In genomic region chr3R:8171489-8172161, dm6 we compare ENCODE assay signal across 1 fruit fly cellular context.
A peak's percentile ranks its signal among the peaks of the same experiment; 100 is the strongest.
TF ChIP-seq lines count a peak whose summit lies in the region.

No protein-coding gene starts in this region.

TF ChIP-seq in whole organism, embryonic, 481 proteins besides CTCF, POLR2A, EP300 and RAD21 (continued from another document and continues in another):
- TF ChIP-seq luna (GFP tag; optimal IDR thresholded peaks at IDR 0.05; lab: Kevin White, UChicago): no peak
- no peak for TF ChIP-seq dan (GFP tag; IDR thresholded peaks at IDR 0.05; lab: Robert Waterston, UW)
- TF ChIP-seq Adf1 (GFP tag; IDR thresholded peaks at IDR 0.05; lab: Robert Waterston, UW): no peak
- TF ChIP-seq sisA (GFP tag; IDR thresholded peaks at IDR 0.05; lab: Robert Waterston, UW): peak; percentile 42; the same call in 1 of the 2 replicates
- no peak for TF ChIP-seq Dip2 (GFP tag; IDR thresholded peaks at IDR 0.05; lab: Robert Waterston, UW)
- no peak for TF ChIP-seq CG2129 (GFP tag; IDR thresholded peaks at IDR 0.05; lab: Robert Waterston, UW; ENCODE audit: partially characterized antibody)
- TF ChIP-seq CG34224 (GFP tag; IDR thresholded peaks at IDR 0.05; lab: Robert Waterston, UW; ENCODE audit: partially characterized antibody): no peak
- TF ChIP-seq NfI (GFP tag; optimal IDR thresholded peaks at IDR 0.05; lab: Kevin White, UChicago): no peak
- peak; percentile 79 for TF ChIP-seq Ets65A (GFP tag; lab: Kevin White, UChicago)
- peak; percentile 27; the same call in 1 of the 3 replicates for TF ChIP-seq so (GFP tag; IDR thresholded peaks at IDR 0.05; lab: Robert Waterston, UW)
- no peak for TF ChIP-seq Hr78 (GFP tag; optimal IDR thresholded peaks at IDR 0.05; lab: Kevin White, UChicago)
- TF ChIP-seq CG4424 (GFP tag; optimal IDR thresholded peaks at IDR 0.05; lab: Kevin White, UChicago): peak; percentile 42
- no peak for TF ChIP-seq Sry-β (GFP tag; optimal IDR thresholded peaks at IDR 0.05; lab: Kevin White, UChicago)
- TF ChIP-seq eve (GFP tag; optimal IDR thresholded peaks at IDR 0.05; lab: Kevin White, UChicago): no peak
- TF ChIP-seq CG10431 (GFP tag; optimal IDR thresholded peaks at IDR 0.05; lab: Kevin White, UChicago): no peak
- TF ChIP-seq CG7271 (tag; optimal IDR thresholded peaks at IDR 0.05; lab: Kevin White, UChicago): no peak
- no peak for TF ChIP-seq her (GFP tag; optimal IDR thresholded peaks at IDR 0.05; lab: Kevin White, UChicago)
- no peak for TF ChIP-seq CG12104 (GFP tag; optimal IDR thresholded peaks at IDR 0.05; lab: Kevin White, UChicago)
- no peak for TF ChIP-seq mld (GFP tag; IDR thresholded peaks at IDR 0.05; lab: Robert Waterston, UW; ENCODE audit: partially characterized antibody)
- no peak for TF ChIP-seq amos (GFP tag; IDR thresholded peaks at IDR 0.05; lab: Robert Waterston, UW; ENCODE audit: partially characterized antibody)
- TF ChIP-seq Rfx (GFP tag; IDR thresholded peaks at IDR 0.05; lab: Robert Waterston, UW): no peak
- TF ChIP-seq Max (GFP tag; optimal IDR thresholded peaks at IDR 0.05; lab: Kevin White, UChicago): no peak
- 0 out of 2 replicates have a peak, but pooled peaks have one; percentile 13 for TF ChIP-seq sens-2 (GFP tag; IDR thresholded peaks at IDR 0.05; lab: Robert Waterston, UW)
- no peak for TF ChIP-seq toy (GFP tag; IDR thresholded peaks at IDR 0.05; lab: Robert Waterston, UW)
- TF ChIP-seq Xbp1 (GFP tag; optimal IDR thresholded peaks at IDR 0.05; lab: Kevin White, UChicago): peak; percentile 46
- TF ChIP-seq CG34376 (GFP tag; optimal IDR thresholded peaks at IDR 0.05; lab: Kevin White, UChicago): no peak
- TF ChIP-seq fd96Cb (tag; optimal IDR thresholded peaks at IDR 0.05; lab: Kevin White, UChicago): peak; percentile 57
- TF ChIP-seq Hr3 (GFP tag; optimal IDR thresholded peaks at IDR 0.05; lab: Kevin White, UChicago): peak; percentile 17
- TF ChIP-seq CG32532 (GFP tag; IDR thresholded peaks at IDR 0.05; lab: Robert Waterston, UW): no peak
- no peak for TF ChIP-seq chinmo (GFP tag; IDR thresholded peaks at IDR 0.05; lab: Robert Waterston, UW; ENCODE audit: partially characterized antibody)
- no peak for TF ChIP-seq sna (GFP tag; IDR thresholded peaks at IDR 0.05; lab: Robert Waterston, UW; ENCODE audit: partially characterized antibody)
- no peak for TF ChIP-seq fd3F (GFP tag; optimal IDR thresholded peaks at IDR 0.05; lab: Kevin White, UChicago)
- peak; percentile 69 for TF ChIP-seq dmrt99B (tag; optimal IDR thresholded peaks at IDR 0.05; lab: Kevin White, UChicago)
- no peak for TF ChIP-seq trem (tag; optimal IDR thresholded peaks at IDR 0.05; lab: Kevin White, UChicago)
- peak; percentile 8 for TF ChIP-seq Mad (GFP tag; optimal IDR thresholded peaks at IDR 0.05; lab: Kevin White, UChicago)
- TF ChIP-seq GATAe (GFP tag; conservative IDR thresholded peaks at IDR 0.05; lab: Robert Waterston, UW): no peak
- peak; percentile 15 for TF ChIP-seq CG3163 (GFP tag; optimal IDR thresholded peaks at IDR 0.05; lab: Kevin White, UChicago)
- TF ChIP-seq lilli (GFP tag; optimal IDR thresholded peaks at IDR 0.05; lab: Kevin White, UChicago): peak; percentile 43
- TF ChIP-seq CG11093 (GFP tag; IDR thresholded peaks at IDR 0.05; lab: Robert Waterston, UW): no peak; the same call in 2 of the 3 replicates
- no peak for TF ChIP-seq CG15011 (GFP tag; optimal IDR thresholded peaks at IDR 0.05; lab: Kevin White, UChicago)
- TF ChIP-seq Optix (GFP tag; IDR thresholded peaks at IDR 0.05; lab: Robert Waterston, UW): no peak
- peak; percentile 49 for TF ChIP-seq CG12219 (GFP tag; optimal IDR thresholded peaks at IDR 0.05; lab: Kevin White, UChicago)
- TF ChIP-seq CG14965 (GFP tag; optimal IDR thresholded peaks at IDR 0.05; lab: Kevin White, UChicago; ENCODE audit: borderline replicate concordance): no peak
- no peak for TF ChIP-seq CG17568 (GFP tag; optimal IDR thresholded peaks at IDR 0.05; lab: Kevin White, UChicago)
- TF ChIP-seq CG31388 (GFP tag; optimal IDR thresholded peaks at IDR 0.05; lab: Kevin White, UChicago): no peak
- TF ChIP-seq ham (GFP tag; IDR thresholded peaks at IDR 0.05; lab: Robert Waterston, UW): no peak
- TF ChIP-seq CG10321 (GFP tag; IDR thresholded peaks at IDR 0.05; lab: Robert Waterston, UW): no peak
- no peak for TF ChIP-seq CG7372 (GFP tag; IDR thresholded peaks at IDR 0.05; lab: Robert Waterston, UW)
- TF ChIP-seq tup (GFP tag; optimal IDR thresholded peaks at IDR 0.05; lab: Kevin White, UChicago): no peak
- 0 out of 2 replicates have a peak, but pooled peaks have one; percentile 12 for TF ChIP-seq chm (GFP tag; IDR thresholded peaks at IDR 0.05; lab: Robert Waterston, UW)
- no peak for TF ChIP-seq lov (optimal IDR thresholded peaks at IDR 0.05; lab: Kevin White, UChicago)
- TF ChIP-seq lov (GFP tag; IDR thresholded peaks at IDR 0.05; lab: Robert Waterston, UW): no peak
- peak; percentile 47 for TF ChIP-seq tin (GFP tag; optimal IDR thresholded peaks at IDR 0.05; lab: Kevin White, UChicago)
- TF ChIP-seq CG6765 (GFP tag; optimal IDR thresholded peaks at IDR 0.05; lab: Kevin White, UChicago): no peak
- no peak for TF ChIP-seq CG10274 (GFP tag; optimal IDR thresholded peaks at IDR 0.05; lab: Kevin White, UChicago)
- no peak for TF ChIP-seq B-H2 (GFP tag; optimal IDR thresholded peaks at IDR 0.05; lab: Kevin White, UChicago)
- no peak for TF ChIP-seq CG9437 (GFP tag; optimal IDR thresholded peaks at IDR 0.05; lab: Kevin White, UChicago)
- TF ChIP-seq kni (GFP tag; optimal IDR thresholded peaks at IDR 0.05; lab: Kevin White, UChicago): peak; percentile 15
- TF ChIP-seq sug (tag; optimal IDR thresholded peaks at IDR 0.05; lab: Kevin White, UChicago): no peak
- no peak for TF ChIP-seq gro (GFP tag; optimal IDR thresholded peaks at IDR 0.05; lab: Kevin White, UChicago)
- peak; percentile 49 for TF ChIP-seq pnt (GFP tag; optimal IDR thresholded peaks at IDR 0.05; lab: Kevin White, UChicago)
- no peak for TF ChIP-seq z (GFP tag; IDR thresholded peaks at IDR 0.05; lab: Robert Waterston, UW)
- TF ChIP-seq CG13287 (GFP tag; IDR thresholded peaks at IDR 0.05; lab: Robert Waterston, UW; ENCODE audit: partially characterized antibody): no peak
- 0 out of 3 replicates have a peak, but pooled peaks have one; percentile 32 for TF ChIP-seq ase (GFP tag; IDR thresholded peaks at IDR 0.05; lab: Robert Waterston, UW)
- TF ChIP-seq pho (GFP tag; optimal IDR thresholded peaks at IDR 0.05; lab: Kevin White, UChicago): no peak
- no peak for TF ChIP-seq CG11247 (GFP tag; IDR thresholded peaks at IDR 0.05; lab: Robert Waterston, UW)
- TF ChIP-seq nom (GFP tag; optimal IDR thresholded peaks at IDR 0.05; lab: Kevin White, UChicago): no peak
- TF ChIP-seq NC2β (GFP tag; optimal IDR thresholded peaks at IDR 0.05; lab: Kevin White, UChicago): no peak
- 0 out of 2 replicates have a peak, but pooled peaks have one; percentile 27 for TF ChIP-seq CG32767 (GFP tag; IDR thresholded peaks at IDR 0.05; lab: Robert Waterston, UW)
- TF ChIP-seq Elba2 (GFP tag; optimal IDR thresholded peaks at IDR 0.05; lab: Kevin White, UChicago): no peak
- no peak for TF ChIP-seq bbx (GFP tag; IDR thresholded peaks at IDR 0.05; lab: Robert Waterston, UW; ENCODE audit: partially characterized antibody)
- peak; percentile 41; the same call in 1 of the 2 replicates for TF ChIP-seq CG14441 (GFP tag; IDR thresholded peaks at IDR 0.05; lab: Robert Waterston, UW)
- TF ChIP-seq CG10267 (tag; optimal IDR thresholded peaks at IDR 0.05; lab: Kevin White, UChicago): peak; percentile 39
- no peak for TF ChIP-seq pros (GFP tag; optimal IDR thresholded peaks at IDR 0.05; lab: Kevin White, UChicago)
- TF ChIP-seq kay (GFP tag; optimal IDR thresholded peaks at IDR 0.05; lab: Kevin White, UChicago): no peak
- no peak for TF ChIP-seq knrl (GFP tag; IDR thresholded peaks at IDR 0.05; lab: Robert Waterston, UW; ENCODE audit: partially characterized antibody)
- TF ChIP-seq CG18476 (GFP tag; optimal IDR thresholded peaks at IDR 0.05; lab: Kevin White, UChicago): no peak
- TF ChIP-seq Sry-δ (GFP tag; optimal IDR thresholded peaks at IDR 0.05; lab: Kevin White, UChicago): no peak
- TF ChIP-seq nerfin-1 (tag; optimal IDR thresholded peaks at IDR 0.05; lab: Kevin White, UChicago): no peak
- no peak for TF ChIP-seq pb (GFP tag; optimal IDR thresholded peaks at IDR 0.05; lab: Kevin White, UChicago)
- TF ChIP-seq CG3847 (GFP tag; IDR thresholded peaks at IDR 0.05; lab: Robert Waterston, UW): no peak
- no peak for TF ChIP-seq HHEX (GFP tag; optimal IDR thresholded peaks at IDR 0.05; lab: Kevin White, UChicago)
- no peak for TF ChIP-seq cas (GFP tag; IDR thresholded peaks at IDR 0.05; lab: Robert Waterston, UW)
- no peak for TF ChIP-seq CG16779 (GFP tag; IDR thresholded peaks at IDR 0.05; lab: Robert Waterston, UW)
- no peak for TF ChIP-seq CG1792 (GFP tag; optimal IDR thresholded peaks at IDR 0.05; lab: Kevin White, UChicago)
- TF ChIP-seq gce (GFP tag; IDR thresholded peaks at IDR 0.05; lab: Robert Waterston, UW): no peak
- no peak for TF ChIP-seq Sin3A (optimal IDR thresholded peaks at IDR 0.05; lab: Kevin White, UChicago)
- TF ChIP-seq B-H1 (GFP tag; IDR thresholded peaks at IDR 0.05; lab: Robert Waterston, UW): peak; percentile 30; the same call in 2 of the 3 replicates
- no peak for TF ChIP-seq CG1832 (GFP tag; optimal IDR thresholded peaks at IDR 0.05; lab: Kevin White, UChicago)
- no peak for TF ChIP-seq wek (GFP tag; optimal IDR thresholded peaks at IDR 0.05; lab: Kevin White, UChicago)
- TF ChIP-seq CG8924 (tag; optimal IDR thresholded peaks at IDR 0.05; lab: Kevin White, UChicago): peak; percentile 31
- no peak for TF ChIP-seq CG6791 (GFP tag; IDR thresholded peaks at IDR 0.05; lab: Robert Waterston, UW; ENCODE audit: partially characterized antibody)
- TF ChIP-seq aop (GFP tag; IDR thresholded peaks at IDR 0.05; lab: Robert Waterston, UW): no peak
- TF ChIP-seq CG3065 (GFP tag; optimal IDR thresholded peaks at IDR 0.05; lab: Kevin White, UChicago): no peak
- TF ChIP-seq bigmax (GFP tag; optimal IDR thresholded peaks at IDR 0.05; lab: Kevin White, UChicago): no peak
- peak; percentile 36 for TF ChIP-seq CG10654 (GFP tag; optimal IDR thresholded peaks at IDR 0.05; lab: Kevin White, UChicago)
- TF ChIP-seq onecut (GFP tag; IDR thresholded peaks at IDR 0.05; lab: Robert Waterston, UW): no peak; the same call in 1 of the 2 replicates
- TF ChIP-seq ken (GFP tag; IDR thresholded peaks at IDR 0.05; lab: Robert Waterston, UW): no peak
- TF ChIP-seq Hr51 (GFP tag; optimal IDR thresholded peaks at IDR 0.05; lab: Kevin White, UChicago): peak in 1 of 2 experiments; percentile 62
- no peak for TF ChIP-seq ap (GFP tag; IDR thresholded peaks at IDR 0.05; lab: Robert Waterston, UW)
- peak; percentile 40; the same call in 1 of the 2 replicates for TF ChIP-seq Rx (GFP tag; IDR thresholded peaks at IDR 0.05; lab: Robert Waterston, UW)
- TF ChIP-seq scrt (GFP tag; optimal IDR thresholded peaks at IDR 0.05; lab: Kevin White, UChicago): no peak
- no peak for TF ChIP-seq CG3838 (GFP tag; optimal IDR thresholded peaks at IDR 0.05; lab: Kevin White, UChicago)
- peak; percentile 44; the same call in 1 of the 3 replicates for TF ChIP-seq zfh1 (GFP tag; IDR thresholded peaks at IDR 0.05; lab: Robert Waterston, UW)
- TF ChIP-seq CG13424 (tag; optimal IDR thresholded peaks at IDR 0.05; lab: Kevin White, UChicago): peak; percentile 50
- TF ChIP-seq CG1602 (GFP tag; optimal IDR thresholded peaks at IDR 0.05; lab: Kevin White, UChicago): peak; percentile 36
- no peak for TF ChIP-seq Hmr (GFP tag; optimal IDR thresholded peaks at IDR 0.05; lab: Kevin White, UChicago)
- no peak for TF ChIP-seq vnd (GFP tag; IDR thresholded peaks at IDR 0.05; lab: Robert Waterston, UW; ENCODE audit: partially characterized antibody)
- no peak for TF ChIP-seq CG12744 (GFP tag; optimal IDR thresholded peaks at IDR 0.05; lab: Kevin White, UChicago)
- TF ChIP-seq CG7963 (GFP tag; IDR thresholded peaks at IDR 0.05; lab: Robert Waterston, UW; ENCODE audit: partially characterized antibody): no peak
- TF ChIP-seq Asciz (GFP tag; optimal IDR thresholded peaks at IDR 0.05; lab: Kevin White, UChicago): peak; percentile 55
- peak; percentile 5 for TF ChIP-seq bab2 (GFP tag; optimal IDR thresholded peaks at IDR 0.05; lab: Kevin White, UChicago)
- no peak for TF ChIP-seq Usf (GFP tag; optimal IDR thresholded peaks at IDR 0.05; lab: Kevin White, UChicago)
- TF ChIP-seq Gsc (GFP tag; IDR thresholded peaks at IDR 0.05; lab: Robert Waterston, UW): no peak
- peak; percentile 31; the same call in 1 of the 2 replicates for TF ChIP-seq sob (GFP tag; IDR thresholded peaks at IDR 0.05; lab: Robert Waterston, UW)
- peak; percentile 74 for TF ChIP-seq CG11504 (tag; optimal IDR thresholded peaks at IDR 0.05; lab: Kevin White, UChicago)
- TF ChIP-seq tio (GFP tag; optimal IDR thresholded peaks at IDR 0.05; lab: Kevin White, UChicago): peak; percentile 10
- TF ChIP-seq Bdp1 (GFP tag; optimal IDR thresholded peaks at IDR 0.05; lab: Kevin White, UChicago): no peak
- TF ChIP-seq D (optimal IDR thresholded peaks at IDR 0.05; lab: Kevin White, UChicago): no peak
- TF ChIP-seq D (GFP tag; optimal IDR thresholded peaks at IDR 0.05; lab: Kevin White, UChicago): peak; percentile 9
- no peak for TF ChIP-seq C15 (GFP tag; IDR thresholded peaks at IDR 0.05; lab: Robert Waterston, UW)
- no peak for TF ChIP-seq kah (GFP tag; optimal IDR thresholded peaks at IDR 0.05; lab: Kevin White, UChicago)
- no peak for TF ChIP-seq pzg (GFP tag; optimal IDR thresholded peaks at IDR 0.05; lab: Kevin White, UChicago)
- TF ChIP-seq Atf3 (GFP tag; optimal IDR thresholded peaks at IDR 0.05; lab: Kevin White, UChicago): no peak
- peak; percentile 48 for TF ChIP-seq ATbp (GFP tag; optimal IDR thresholded peaks at IDR 0.05; lab: Kevin White, UChicago)
- TF ChIP-seq Spps (tag; optimal IDR thresholded peaks at IDR 0.05; lab: Kevin White, UChicago): no peak
- TF ChIP-seq gcm2 (GFP tag; optimal IDR thresholded peaks at IDR 0.05; lab: Kevin White, UChicago): peak; percentile 1
- TF ChIP-seq cwo (GFP tag; optimal IDR thresholded peaks at IDR 0.05; lab: Kevin White, UChicago): no peak
- TF ChIP-seq CG4328 (GFP tag; optimal IDR thresholded peaks at IDR 0.05; lab: Kevin White, UChicago): no peak
- no peak for TF ChIP-seq maf-S (GFP tag; optimal IDR thresholded peaks at IDR 0.05; lab: Kevin White, UChicago)
- no peak for TF ChIP-seq ftz-f1 (GFP tag; optimal IDR thresholded peaks at IDR 0.05; lab: Kevin White, UChicago)
- no peak for TF ChIP-seq dimm (GFP tag; IDR thresholded peaks at IDR 0.05; lab: Robert Waterston, UW)
- peak; percentile 31 for TF ChIP-seq CG4820 (GFP tag; optimal IDR thresholded peaks at IDR 0.05; lab: Kevin White, UChicago)
- no peak for TF ChIP-seq Fer3 (tag; optimal IDR thresholded peaks at IDR 0.05; lab: Kevin White, UChicago)
- TF ChIP-seq CG9817 (tag; optimal IDR thresholded peaks at IDR 0.05; lab: Kevin White, UChicago): no peak
